Worm (Caenorhabditis elegans): ENCODE data around the gene pes-4.
"Not testable (repeated sequence)": the region's sequence is repeated elsewhere in the genome, so short reads cannot be mapped to it uniquely, and the experiment has no call there.

pes-4 gene

DNA sequence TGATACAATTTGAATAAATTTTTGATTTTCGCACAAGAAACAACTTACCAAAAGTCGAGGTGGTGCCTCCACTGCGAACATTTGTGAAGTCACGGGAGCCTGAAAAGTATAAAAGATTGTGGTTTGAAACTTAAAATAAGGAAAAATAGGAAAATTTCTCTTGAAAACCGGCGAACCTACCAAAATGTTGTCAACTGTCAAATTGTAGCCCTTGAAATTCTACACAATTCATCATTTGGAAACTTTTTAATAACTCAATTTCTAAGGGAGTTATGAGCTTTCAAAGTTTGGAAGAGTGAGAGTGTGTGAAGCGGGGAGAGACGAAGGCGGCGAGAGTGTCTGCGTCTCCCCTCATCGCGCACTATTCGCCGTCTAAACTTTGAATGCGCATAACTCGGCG is at the start of gene pes-4:
Gene pes-4, minus strand, starts transcription at position 101 of the 400 bp plus-strand sequence.
- TF ChIP-seq med-1 (GFP tag; optimal IDR thresholded peaks at IDR 0.05; ENCODE audit: insufficient read depth) (no peak), ref-1 (GFP tag; conservative IDR thresholded peaks at IDR 0.05) (no peak), flt-1 (GFP tag; IDR thresholded peaks at IDR 0.05) (no peak), ztf-23 (GFP tag; IDR thresholded peaks at IDR 0.05) (no peak), klf-2 (GFP tag; conservative IDR thresholded peaks at IDR 0.05) (no peak), T22C8.4 (GFP tag; IDR thresholded peaks at IDR 0.05) (no peak), cog-1 (tag; optimal IDR thresholded peaks at IDR 0.05) (no peak), tab-1 (GFP tag; IDR thresholded peaks at IDR 0.05) (no peak), ztf-29 (GFP tag; IDR thresholded peaks at IDR 0.05) (no peak)

DNA sequence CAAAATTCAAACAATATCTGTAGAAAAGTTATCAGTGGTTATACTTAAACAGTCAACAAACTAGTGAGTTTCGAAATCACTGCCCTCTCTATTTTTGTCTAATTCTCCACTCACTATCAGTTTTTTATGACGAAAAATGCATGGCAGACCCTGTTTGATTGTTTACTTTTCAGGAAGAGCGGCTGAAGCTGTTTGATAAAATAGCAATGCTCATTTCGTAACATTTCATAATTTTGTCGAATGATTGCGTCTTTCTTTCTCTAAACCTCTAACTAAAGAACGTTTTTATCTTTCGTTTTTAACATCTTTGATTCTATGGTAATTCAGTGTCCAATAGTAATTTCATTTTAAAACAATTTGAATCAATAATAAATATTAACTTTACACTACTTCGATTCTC is 49.1 kb upstream of the pes-4 start:
- TF ChIP-seq klf-2 (GFP tag; conservative IDR thresholded peaks at IDR 0.05) (no peak), cog-1 (tag; optimal IDR thresholded peaks at IDR 0.05) (no peak), T22C8.4 (GFP tag; IDR thresholded peaks at IDR 0.05) (no peak), med-1 (GFP tag; optimal IDR thresholded peaks at IDR 0.05; ENCODE audit: insufficient read depth) (no peak), ref-1 (GFP tag; conservative IDR thresholded peaks at IDR 0.05) (no peak), tab-1 (GFP tag; IDR thresholded peaks at IDR 0.05) (no peak), ztf-23 (GFP tag; IDR thresholded peaks at IDR 0.05) (no peak), ztf-29 (GFP tag; IDR thresholded peaks at IDR 0.05) (no peak), flt-1 (GFP tag; IDR thresholded peaks at IDR 0.05) (no peak)

DNA sequence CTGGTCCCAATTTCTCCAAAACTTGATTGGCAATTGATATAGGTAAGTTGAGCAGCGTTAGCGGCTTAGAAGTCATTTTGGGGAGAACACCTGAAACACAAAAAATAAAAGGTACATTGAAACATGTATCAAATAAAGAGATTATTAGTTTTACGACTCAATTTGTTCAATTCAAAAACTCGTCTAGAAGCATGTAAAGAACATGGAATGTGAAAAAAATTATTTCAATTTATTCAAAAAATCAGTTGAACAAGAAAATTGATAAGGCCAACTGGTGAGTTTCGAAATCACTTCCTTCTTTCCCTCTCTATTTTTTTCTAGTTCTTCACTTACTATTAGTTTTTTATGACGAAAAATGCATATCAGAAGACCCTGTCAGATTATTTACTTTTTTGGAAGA is 45.4 kb upstream of the pes-4 start, which contains the start of gene fbxa-30:
Gene fbxa-30, minus strand, starts transcription at position 101 of the 400 bp plus-strand sequence.
- no peak for TF ChIP-seq klf-2 (GFP tag; conservative IDR thresholded peaks at IDR 0.05)
- no peak for TF ChIP-seq tab-1 (GFP tag; IDR thresholded peaks at IDR 0.05)
- TF ChIP-seq ref-1 (GFP tag; conservative IDR thresholded peaks at IDR 0.05): no peak
- TF ChIP-seq T22C8.4 (GFP tag; IDR thresholded peaks at IDR 0.05): no peak
- TF ChIP-seq ztf-23 (GFP tag; IDR thresholded peaks at IDR 0.05): no peak
- TF ChIP-seq ztf-29 (GFP tag; IDR thresholded peaks at IDR 0.05): no peak
- no peak for TF ChIP-seq cog-1 (tag; optimal IDR thresholded peaks at IDR 0.05)
- no peak for TF ChIP-seq med-1 (GFP tag; optimal IDR thresholded peaks at IDR 0.05; ENCODE audit: insufficient read depth)
- no peak for TF ChIP-seq flt-1 (GFP tag; IDR thresholded peaks at IDR 0.05)

DNA sequence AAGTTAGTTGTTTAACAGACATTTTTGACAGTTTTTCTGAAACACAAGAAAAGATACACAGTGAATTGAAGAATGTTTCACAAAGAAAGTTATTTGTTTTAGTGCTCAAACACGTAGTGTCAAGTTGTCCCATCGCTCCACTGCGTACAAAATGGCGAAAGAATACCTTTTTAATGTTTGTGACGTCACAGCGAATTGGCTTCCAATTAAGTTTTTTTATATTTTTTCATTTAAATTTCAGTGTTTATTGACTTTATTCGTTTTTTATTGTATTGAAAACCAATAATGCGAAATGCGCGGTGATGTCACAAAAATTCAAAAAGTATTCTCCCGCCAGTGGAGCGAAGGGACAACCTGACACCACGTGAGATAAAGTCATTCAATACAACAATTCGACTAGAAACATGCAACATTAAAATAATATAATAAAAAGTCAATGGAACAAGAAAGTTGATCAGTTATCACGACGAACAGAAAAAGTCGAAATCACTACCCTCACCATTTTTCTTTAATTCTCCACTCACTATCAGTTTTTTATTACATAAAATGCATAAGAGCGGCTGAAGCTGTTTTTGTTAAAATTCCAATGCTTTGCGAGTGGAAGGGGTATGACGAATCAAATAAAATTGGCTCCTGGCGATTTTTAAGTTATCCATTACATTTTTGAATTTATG is 43.7 kb upstream of the pes-4 start, which contains the start of gene fbxa-29:
Gene fbxa-29, minus strand, starts transcription at position 51 of the 674 bp plus-strand sequence.
- TF ChIP-seq klf-2 (GFP tag; conservative IDR thresholded peaks at IDR 0.05) (no peak), ztf-23 (GFP tag; IDR thresholded peaks at IDR 0.05) (no peak), flt-1 (GFP tag; IDR thresholded peaks at IDR 0.05) (no peak), cog-1 (tag; optimal IDR thresholded peaks at IDR 0.05) (no peak), med-1 (GFP tag; optimal IDR thresholded peaks at IDR 0.05; ENCODE audit: insufficient read depth) (no peak), ref-1 (GFP tag; conservative IDR thresholded peaks at IDR 0.05) (no peak), T22C8.4 (GFP tag; IDR thresholded peaks at IDR 0.05) (no peak), tab-1 (GFP tag; IDR thresholded peaks at IDR 0.05) (no peak), ztf-29 (GFP tag; IDR thresholded peaks at IDR 0.05) (no peak)

DNA sequence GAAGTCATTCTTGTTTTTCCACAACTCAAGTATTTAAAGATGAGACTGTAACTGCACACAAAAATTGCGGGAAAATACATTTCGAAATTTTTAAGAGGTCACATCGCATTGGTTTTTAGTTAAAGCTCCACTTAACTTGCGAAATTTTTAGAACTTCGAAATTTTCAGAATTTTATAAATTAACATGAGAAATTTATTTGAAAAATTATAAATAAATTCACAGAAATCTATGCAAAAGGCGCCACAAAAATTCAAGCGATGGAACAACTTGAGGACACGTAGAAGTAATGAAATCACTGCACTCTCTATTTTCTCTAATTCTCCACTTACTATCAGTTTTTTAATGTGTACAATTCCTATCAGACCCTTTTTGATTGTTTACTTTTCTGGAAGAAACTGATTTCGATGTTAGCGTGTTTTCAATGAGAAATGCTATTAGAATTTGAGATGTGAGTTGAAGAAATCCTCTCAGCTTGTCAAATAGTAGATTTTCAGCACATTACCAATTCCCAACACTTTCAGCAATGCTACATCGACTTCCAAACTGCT is 41.4 kb upstream of the pes-4 start, which contains the start of gene fbxa-31:
Gene fbxa-31, minus strand, starts transcription at position 51 of the 549 bp plus-strand sequence.
- TF ChIP-seq ztf-23 (GFP tag; IDR thresholded peaks at IDR 0.05) (no peak), T22C8.4 (GFP tag; IDR thresholded peaks at IDR 0.05) (no peak), ref-1 (GFP tag; conservative IDR thresholded peaks at IDR 0.05) (no peak), cog-1 (tag; optimal IDR thresholded peaks at IDR 0.05) (no peak), flt-1 (GFP tag; IDR thresholded peaks at IDR 0.05) (no peak), klf-2 (GFP tag; conservative IDR thresholded peaks at IDR 0.05) (no peak), ztf-29 (GFP tag; IDR thresholded peaks at IDR 0.05) (no peak), med-1 (GFP tag; optimal IDR thresholded peaks at IDR 0.05; ENCODE audit: insufficient read depth) (no peak), tab-1 (GFP tag; IDR thresholded peaks at IDR 0.05) (no peak)

DNA sequence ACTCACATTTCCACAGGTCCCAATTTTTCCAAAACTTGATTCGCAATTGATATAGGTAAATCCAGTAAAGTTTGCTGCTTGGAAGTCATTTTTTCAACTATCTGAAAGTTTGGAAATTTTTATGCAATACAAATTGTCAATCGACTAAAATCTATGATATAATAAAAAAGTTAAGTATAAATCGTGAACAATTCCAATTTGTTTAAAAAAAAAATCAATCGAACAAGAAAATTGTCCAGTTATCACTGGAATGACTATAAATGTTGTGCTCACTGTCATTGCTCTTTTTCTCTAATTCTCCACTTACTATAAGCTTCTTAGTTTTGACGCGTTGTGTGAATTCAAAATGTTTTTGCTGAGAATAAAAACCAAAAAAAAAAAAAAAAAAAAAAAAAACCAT is 39.1 kb upstream of the pes-4 start, which contains the start of gene fbxa-32:
Gene fbxa-32, minus strand, starts transcription at position 101 of the 400 bp plus-strand sequence.
- TF ChIP-seq med-1 (GFP tag; optimal IDR thresholded peaks at IDR 0.05; ENCODE audit: insufficient read depth) (no peak), tab-1 (GFP tag; IDR thresholded peaks at IDR 0.05) (no peak), ztf-23 (GFP tag; IDR thresholded peaks at IDR 0.05) (no peak), klf-2 (GFP tag; conservative IDR thresholded peaks at IDR 0.05) (no peak), ref-1 (GFP tag; conservative IDR thresholded peaks at IDR 0.05) (no peak), cog-1 (tag; optimal IDR thresholded peaks at IDR 0.05) (no peak), flt-1 (GFP tag; IDR thresholded peaks at IDR 0.05) (no peak), ztf-29 (GFP tag; IDR thresholded peaks at IDR 0.05) (no peak), T22C8.4 (GFP tag; IDR thresholded peaks at IDR 0.05) (no peak)

DNA sequence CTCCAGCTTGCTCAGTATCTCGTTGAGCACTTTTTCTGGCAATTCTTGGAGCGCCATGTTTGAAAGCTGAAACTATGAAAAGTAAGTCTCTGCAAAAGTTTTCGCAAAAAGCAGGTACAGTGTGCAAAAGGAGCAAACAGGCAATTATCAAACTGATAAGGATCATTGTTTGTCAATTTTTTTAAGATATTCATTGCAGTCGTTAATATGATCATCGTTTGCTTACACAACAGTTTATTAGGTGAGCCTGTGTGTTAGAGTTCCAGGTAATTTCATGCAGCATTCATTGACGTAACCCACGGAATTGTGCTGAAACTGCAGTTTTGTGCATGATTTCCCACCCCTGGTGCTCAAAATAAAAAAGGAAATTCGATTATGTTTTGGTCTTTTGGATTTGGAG is 36.7 kb upstream of the pes-4 start, which contains the start of gene fbxa-151:
Gene fbxa-151, minus strand, starts transcription at position 101 of the 400 bp plus-strand sequence.
- TF ChIP-seq ztf-29 (GFP tag; IDR thresholded peaks at IDR 0.05); klf-2 (GFP tag; conservative IDR thresholded peaks at IDR 0.05); ref-1 (GFP tag; conservative IDR thresholded peaks at IDR 0.05): not testable (repeated sequence)

DNA sequence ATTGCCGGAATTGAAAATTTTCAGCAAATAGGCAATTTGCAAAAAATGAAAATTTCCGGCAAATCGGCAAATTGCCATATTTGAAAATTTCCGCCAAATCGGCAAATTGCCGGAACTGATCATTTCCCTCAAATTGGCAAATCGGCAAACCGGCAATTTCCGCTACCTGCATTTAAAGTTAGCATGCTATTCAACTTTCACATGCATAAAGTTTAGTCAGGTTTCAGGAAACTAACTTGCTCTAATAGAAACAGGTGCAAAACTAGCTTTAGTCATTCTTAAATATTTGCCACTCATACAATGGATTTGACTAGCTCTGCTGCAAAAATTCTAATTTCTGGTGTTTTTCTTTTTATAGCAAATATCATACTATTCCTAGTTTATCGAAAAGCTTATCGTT is 33.6 kb upstream of the pes-4 start, which contains the start of gene srz-9:
Gene srz-9, plus strand, starts transcription at position 301 of the 400 bp plus-strand sequence.
- not testable (repeated sequence) for TF ChIP-seq klf-2 (GFP tag; conservative IDR thresholded peaks at IDR 0.05); ztf-23 (GFP tag; IDR thresholded peaks at IDR 0.05); ztf-29 (GFP tag; IDR thresholded peaks at IDR 0.05)

DNA sequence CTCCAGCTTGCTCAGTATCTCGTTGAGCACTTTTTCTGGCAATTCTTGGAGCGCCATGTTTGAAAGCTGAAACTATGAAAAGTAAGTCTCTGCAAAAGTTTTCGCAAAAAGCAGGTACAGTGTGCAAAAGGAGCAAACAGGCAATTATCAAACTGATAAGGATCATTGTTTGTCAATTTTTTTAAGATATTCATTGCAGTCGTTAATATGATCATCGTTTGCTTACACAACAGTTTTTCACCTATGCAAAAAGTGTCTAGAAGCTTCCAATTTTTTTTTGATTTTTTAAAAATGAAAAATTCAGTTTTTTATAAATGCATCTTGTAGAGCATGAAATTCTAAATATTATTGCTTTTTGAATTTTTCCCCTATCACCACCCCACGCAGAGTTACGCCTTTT is 28.3 kb upstream of the pes-4 start, which contains the start of gene fbxa-78:
Gene fbxa-78, minus strand, starts transcription at position 101 of the 400 bp plus-strand sequence.
- TF ChIP-seq klf-2 (GFP tag; conservative IDR thresholded peaks at IDR 0.05); tab-1 (GFP tag; IDR thresholded peaks at IDR 0.05); ref-1 (GFP tag; conservative IDR thresholded peaks at IDR 0.05): not testable (repeated sequence)

Measured in whole organism, midembryonic.